Fruit fly (Drosophila melanogaster): ENCODE results near the gene Dad.

dm6 chr3R:17066077-17066476 is 12.3 kb downstream of the Dad start:
- TF ChIP-seq psq (optimal IDR thresholded peaks at IDR 0.05): no peak
- no peak for TF ChIP-seq pan (optimal IDR thresholded peaks at IDR 0.05)
- no peak for TF ChIP-seq usp (GFP tag; optimal IDR thresholded peaks at IDR 0.05)
- TF ChIP-seq CG8478 (optimal IDR thresholded peaks at IDR 0.05): no peak
- no peak for TF ChIP-seq Dll (optimal IDR thresholded peaks at IDR 0.05)
